Fruit fly (Drosophila melanogaster): ENCODE results near the gene CG14000.
A peak's percentile ranks its signal among the peaks of the same experiment; 100 is the strongest.

The CG14000 gene

DNA sequence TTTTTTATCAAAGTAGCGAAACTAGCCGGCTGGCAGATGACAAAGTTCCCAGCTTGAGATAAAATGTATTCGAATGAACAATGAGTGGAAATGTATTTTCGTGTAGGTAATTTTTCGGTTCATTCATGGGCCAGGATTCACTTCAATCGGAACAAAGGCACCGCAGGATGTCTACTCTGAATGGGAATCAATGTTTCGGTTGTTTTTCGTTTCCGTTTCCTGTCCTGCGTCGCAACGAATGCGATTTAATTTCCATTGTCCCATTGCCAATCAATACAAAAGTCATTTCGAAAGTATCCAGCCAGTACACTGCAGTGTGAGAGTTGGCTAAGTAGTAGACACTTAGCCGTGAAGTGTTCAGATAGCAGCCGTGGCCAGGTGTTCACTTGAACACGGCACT, 19.5 kb downstream of the CG14000 start:
- TF ChIP-seq gl (tag; optimal IDR thresholded peaks at IDR 0.05) (no peak), Pif1B (GFP tag; optimal IDR thresholded peaks at IDR 0.05) (no peak), CG14655 (GFP tag; optimal IDR thresholded peaks at IDR 0.05) (no peak), CG10348 (GFP tag; IDR thresholded peaks at IDR 0.05) (no peak), CG8159 (tag; optimal IDR thresholded peaks at IDR 0.05) (no peak), CG4496 (GFP tag; IDR thresholded peaks at IDR 0.05) (no peak)

DNA sequence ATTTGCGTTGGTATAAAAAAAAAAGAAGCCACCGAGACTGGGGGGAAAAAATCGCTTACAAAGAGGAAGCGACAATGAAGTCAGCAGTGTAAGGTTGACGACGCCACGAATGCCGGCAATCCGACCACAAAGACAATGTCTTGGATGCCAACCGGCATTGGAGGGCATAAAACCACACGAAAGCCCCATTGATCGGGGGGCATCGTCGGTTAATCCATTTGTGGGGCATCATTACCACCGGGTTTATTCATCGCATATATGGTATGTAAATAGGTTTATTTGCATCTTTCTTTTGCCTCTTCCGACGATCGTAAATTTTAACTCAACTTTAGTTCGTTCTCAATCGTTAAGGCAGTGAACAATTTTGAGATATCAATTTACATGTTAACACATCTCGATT, 23.1 kb downstream of the CG14000 start:
- TF ChIP-seq EcR (GFP tag; optimal IDR thresholded peaks at IDR 0.05): peak; percentile 33
- TF ChIP-seq CG34367 (tag; optimal IDR thresholded peaks at IDR 0.05): no peak

DNA sequence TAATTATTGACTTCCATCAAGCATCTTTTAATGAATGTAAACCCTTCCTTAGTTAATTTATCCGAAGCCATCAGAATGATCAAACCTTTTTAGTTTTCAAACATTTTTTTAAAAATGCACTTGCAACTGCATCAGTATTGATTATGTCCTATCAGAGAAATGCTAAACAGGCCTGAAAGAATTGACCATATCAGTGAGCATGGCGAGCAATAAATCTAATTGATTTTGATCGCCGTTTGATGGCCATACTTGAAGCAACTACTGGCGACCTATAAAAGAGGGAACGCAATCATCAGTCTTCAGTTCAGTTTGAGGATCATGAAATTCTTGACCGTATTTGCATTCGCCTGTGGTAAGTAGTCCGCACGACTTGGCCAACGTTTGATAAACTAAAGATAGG, 24.4 kb downstream of the CG14000 start, which contains the start of gene CG9029:
Gene CG9029, plus strand, starts transcription at position 301 of the 400 bp plus-strand sequence.
- TF ChIP-seq CG12605 (GFP tag; IDR thresholded peaks at IDR 0.05) (no peak), CG4496 (GFP tag; IDR thresholded peaks at IDR 0.05) (no peak), rn (GFP tag; IDR thresholded peaks at IDR 0.05) (no peak), CG8301 (tag; optimal IDR thresholded peaks at IDR 0.05) (no peak), Snoo (tag; optimal IDR thresholded peaks at IDR 0.05) (no peak), CG14655 (GFP tag; optimal IDR thresholded peaks at IDR 0.05) (no peak)

DNA sequence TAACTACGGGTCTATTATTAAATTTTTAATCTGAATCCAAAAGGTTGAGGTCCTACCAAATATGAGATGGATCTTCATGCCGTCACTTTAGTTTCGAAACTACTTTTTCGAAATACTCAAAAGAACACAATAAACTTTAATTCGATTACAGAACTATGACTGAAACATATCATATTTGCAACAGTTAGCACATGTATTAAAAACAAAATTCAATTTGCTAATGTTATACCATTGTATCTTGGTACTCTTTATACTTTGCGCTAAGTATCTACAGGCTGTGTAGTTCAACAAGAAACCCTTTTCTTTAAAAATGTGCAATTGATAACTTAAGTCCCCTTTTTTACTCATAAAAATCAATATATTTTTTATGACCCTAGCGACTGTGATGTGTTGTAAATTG, 25.4 kb downstream of the CG14000 start, which contains the start of the genes Sfp26Ac and CG43185:
Gene Sfp26Ac, minus strand, starts transcription at position 101 of the 400 bp plus-strand sequence.
Gene CG43185, plus strand, starts transcription at position 215 of the 400 bp plus-strand sequence.
- TF ChIP-seq CG15710 (tag; optimal IDR thresholded peaks at IDR 0.05): no peak
- TF ChIP-seq CG14655 (GFP tag; optimal IDR thresholded peaks at IDR 0.05): no peak
- TF ChIP-seq CG17806 (tag; optimal IDR thresholded peaks at IDR 0.05): no peak
- TF ChIP-seq CG4496 (GFP tag; IDR thresholded peaks at IDR 0.05): no peak
- no peak for TF ChIP-seq Pif1B (GFP tag; optimal IDR thresholded peaks at IDR 0.05)
- TF ChIP-seq CG10348 (GFP tag; IDR thresholded peaks at IDR 0.05): no peak
- no peak for TF ChIP-seq EcR (GFP tag; optimal IDR thresholded peaks at IDR 0.05)
- TF ChIP-seq CG9948 (tag; optimal IDR thresholded peaks at IDR 0.05): no peak
- no peak for TF ChIP-seq CG8301 (tag; optimal IDR thresholded peaks at IDR 0.05)
- no peak for TF ChIP-seq CG34367 (tag; optimal IDR thresholded peaks at IDR 0.05)
- TF ChIP-seq CG8159 (tag; optimal IDR thresholded peaks at IDR 0.05): no peak
- no peak for TF ChIP-seq Ets98B (GFP tag; IDR thresholded peaks at IDR 0.05)
- no peak for TF ChIP-seq D1 (tag; optimal IDR thresholded peaks at IDR 0.05)

DNA sequence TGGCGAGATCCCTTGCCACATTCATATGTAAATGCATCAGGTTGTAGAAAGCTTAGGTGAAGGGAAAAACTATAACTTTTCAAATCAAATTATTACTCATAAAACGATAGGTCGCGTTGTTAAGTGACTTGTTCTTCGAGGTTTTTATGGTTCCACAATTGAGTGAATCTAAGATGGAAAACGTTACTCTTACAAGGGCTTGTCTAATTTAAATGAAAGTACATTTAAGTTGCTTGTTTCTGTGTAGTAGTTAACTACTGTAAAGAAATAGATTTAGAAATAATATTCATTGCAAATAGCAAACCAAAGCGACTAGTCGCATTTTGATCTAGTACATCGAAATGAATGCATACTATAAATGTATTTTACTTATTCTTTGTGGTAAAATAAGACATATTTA, 26.6 kb downstream of the CG14000 start, which contains the start of gene CG44574:
Gene CG44574, plus strand, starts transcription at position 301 of the 400 bp plus-strand sequence.
- TF ChIP-seq CG8301 (tag; optimal IDR thresholded peaks at IDR 0.05) (no peak), CG10348 (GFP tag; IDR thresholded peaks at IDR 0.05) (no peak), CG34367 (tag; optimal IDR thresholded peaks at IDR 0.05) (no peak), CG12605 (GFP tag; IDR thresholded peaks at IDR 0.05) (no peak), Snoo (tag; optimal IDR thresholded peaks at IDR 0.05) (no peak), Pif1A (GFP tag; optimal IDR thresholded peaks at IDR 0.05) (no peak), Pif1B (GFP tag; optimal IDR thresholded peaks at IDR 0.05) (no peak), CG4496 (GFP tag; IDR thresholded peaks at IDR 0.05) (no peak), gl (tag; optimal IDR thresholded peaks at IDR 0.05) (no peak), CG32121 (GFP tag; IDR thresholded peaks at IDR 0.05) (no peak), CG8159 (tag; optimal IDR thresholded peaks at IDR 0.05) (no peak), CG14655 (GFP tag; optimal IDR thresholded peaks at IDR 0.05) (no peak), rn (GFP tag; IDR thresholded peaks at IDR 0.05) (no peak), Ets98B (GFP tag; IDR thresholded peaks at IDR 0.05) (no peak), fd96Ca (GFP tag; IDR thresholded peaks at IDR 0.05) (no peak), CG9948 (tag; optimal IDR thresholded peaks at IDR 0.05) (no peak), CG15710 (tag; optimal IDR thresholded peaks at IDR 0.05) (no peak), D1 (tag; optimal IDR thresholded peaks at IDR 0.05) (no peak)

DNA sequence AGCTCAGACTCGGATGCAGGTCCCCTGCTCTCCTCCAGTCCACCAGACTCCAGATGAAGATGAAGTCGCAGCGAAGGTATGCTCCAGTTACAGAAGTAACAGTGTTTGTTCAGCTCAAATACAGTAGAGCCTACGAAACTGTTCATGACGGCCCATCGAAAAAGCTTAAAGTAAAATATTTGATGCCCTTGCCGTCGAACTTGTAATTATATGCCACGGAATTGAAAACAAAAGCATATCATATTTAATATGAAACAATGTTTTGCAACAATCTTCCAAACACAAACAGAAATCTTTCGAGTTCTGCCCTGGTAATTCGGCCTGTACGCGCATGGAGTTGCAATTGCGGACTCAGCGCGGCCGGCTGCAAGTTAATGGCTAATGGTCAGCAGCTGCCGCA, 28.9 kb downstream of the CG14000 start:
- no peak for TF ChIP-seq Snoo (tag; optimal IDR thresholded peaks at IDR 0.05)
- no peak for TF ChIP-seq CG8159 (tag; optimal IDR thresholded peaks at IDR 0.05)
- TF ChIP-seq Pif1A (GFP tag; optimal IDR thresholded peaks at IDR 0.05): peak; percentile 38
- TF ChIP-seq CG17806 (tag; optimal IDR thresholded peaks at IDR 0.05): no peak
- no peak for TF ChIP-seq CG13204 (GFP tag; optimal IDR thresholded peaks at IDR 0.05)
- no peak for TF ChIP-seq CG15710 (tag; optimal IDR thresholded peaks at IDR 0.05)
- TF ChIP-seq D1 (tag; optimal IDR thresholded peaks at IDR 0.05): no peak
- no peak; the same call in 1 of the 3 replicates for TF ChIP-seq fd96Ca (GFP tag; IDR thresholded peaks at IDR 0.05)
- TF ChIP-seq CG14655 (GFP tag; optimal IDR thresholded peaks at IDR 0.05): peak; percentile 60
- peak; percentile 25 for TF ChIP-seq CG8301 (tag; optimal IDR thresholded peaks at IDR 0.05)
- TF ChIP-seq EcR (GFP tag; optimal IDR thresholded peaks at IDR 0.05): no peak
- peak; percentile 26; the same call in 1 of the 3 replicates for TF ChIP-seq CG4496 (GFP tag; IDR thresholded peaks at IDR 0.05)
- TF ChIP-seq rn (GFP tag; IDR thresholded peaks at IDR 0.05): no peak
- no peak for TF ChIP-seq CG10348 (GFP tag; IDR thresholded peaks at IDR 0.05)
- TF ChIP-seq CG32121 (GFP tag; IDR thresholded peaks at IDR 0.05): peak; percentile 35; the same call in 1 of the 2 replicates
- TF ChIP-seq CG9948 (tag; optimal IDR thresholded peaks at IDR 0.05): peak; percentile 9
- TF ChIP-seq gl (tag; optimal IDR thresholded peaks at IDR 0.05): no peak
- TF ChIP-seq Pif1B (GFP tag; optimal IDR thresholded peaks at IDR 0.05): no peak
- no peak for TF ChIP-seq CG34367 (tag; optimal IDR thresholded peaks at IDR 0.05)
- no peak; the same call in 1 of the 2 replicates for TF ChIP-seq CG12605 (GFP tag; IDR thresholded peaks at IDR 0.05)
- TF ChIP-seq Ets98B (GFP tag; IDR thresholded peaks at IDR 0.05): peak; percentile 37

Data from whole organism, pupa.